In the genomic region with DNA sequence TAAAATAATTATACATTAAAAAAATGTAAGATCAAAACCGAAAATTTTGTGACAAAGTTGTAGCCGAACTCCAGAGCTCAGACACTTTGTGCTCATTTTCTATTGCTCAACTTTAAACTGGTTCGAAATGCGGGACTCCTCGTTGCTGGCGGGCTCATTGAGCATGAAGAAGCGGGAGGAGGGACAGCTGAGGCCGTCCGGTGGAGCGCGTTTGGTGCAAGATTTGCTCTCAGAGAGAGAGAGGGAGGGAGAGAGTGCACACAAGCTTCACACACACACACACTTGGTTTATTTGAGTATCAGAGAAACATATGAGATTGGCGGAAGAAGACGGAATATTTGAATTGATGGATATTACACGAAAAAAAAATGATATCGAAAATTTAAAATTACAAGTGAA, we compare ENCODE assay signal across 1 worm cellular context.
TF ChIP-seq lines count a peak whose summit lies in the region.

No protein-coding gene starts in this region.

TF ChIP-seq in whole organism, L4 larva, 104 proteins besides CTCF, POLR2A, EP300 and RAD21 (continued from another document):
- TF ChIP-seq mep-1 (tag; optimal IDR thresholded peaks at IDR 0.05; lab: Kevin White, UChicago) (peak; percentile 43), ceh-44 (GFP tag; IDR thresholded peaks at IDR 0.05; lab: Robert Waterston, UW) (no peak), mxl-3 (GFP tag; optimal IDR thresholded peaks at IDR 0.05; lab: Kevin White, UChicago) (no peak), madf-5 (GFP tag; IDR thresholded peaks at IDR 0.05; lab: Robert Waterston, UW) (no peak), mdt-29 (GFP tag; IDR thresholded peaks at IDR 0.05; lab: Robert Waterston, UW) (no peak), lin-13 (GFP tag; optimal IDR thresholded peaks at IDR 0.05; lab: Kevin White, UChicago) (no peak), snpc-4 (tag; optimal IDR thresholded peaks at IDR 0.05; lab: Kevin White, UChicago) (no peak), ZK337.2 (GFP tag; IDR thresholded peaks at IDR 0.05; lab: Robert Waterston, UW) (no peak), hlh-30 (tag; optimal IDR thresholded peaks at IDR 0.05; lab: Kevin White, UChicago; ENCODE audit: insufficient read depth) (peak; percentile 39), lin-15B (tag; optimal IDR thresholded peaks at IDR 0.05; lab: Kevin White, UChicago) (no peak), tag-97 (GFP tag; IDR thresholded peaks at IDR 0.05; lab: Robert Waterston, UW) (no peak), spr-3 (GFP tag; optimal IDR thresholded peaks at IDR 0.05; lab: Kevin White, UChicago) (no peak), lsy-2 (tag; optimal IDR thresholded peaks at IDR 0.05; lab: Kevin White, UChicago) (peak in 1 of 2 experiments; percentile 20), nhr-10 (tag; optimal IDR thresholded peaks at IDR 0.05; lab: Kevin White, UChicago) (no peak), dpl-1 (GFP tag; optimal IDR thresholded peaks at IDR 0.05; lab: Kevin White, UChicago) (peak; percentile 31), aha-1 (tag; lab: Kevin White, UChicago) (peak; percentile 99), nhr-11 (tag; optimal IDR thresholded peaks at IDR 0.05; lab: Kevin White, UChicago) (peak; percentile 7), nhr-6 (tag; optimal IDR thresholded peaks at IDR 0.05; lab: Kevin White, UChicago) (no peak), R02D3.7 (tag; optimal IDR thresholded peaks at IDR 0.05; lab: Kevin White, UChicago) (no peak), ces-1 (GFP tag; optimal IDR thresholded peaks at IDR 0.05; lab: Kevin White, UChicago) (no peak), set-16 (GFP tag; IDR thresholded peaks at IDR 0.05; lab: Robert Waterston, UW) (peak; percentile 73), mdl-1 (tag; optimal IDR thresholded peaks at IDR 0.05; lab: Kevin White, UChicago) (no peak), ctbp-1 (GFP tag; IDR thresholded peaks at IDR 0.05; lab: Robert Waterston, UW) (0 out of 2 replicates have a peak, but pooled peaks have one; percentile 17), daf-12 (tag; optimal IDR thresholded peaks at IDR 0.05; lab: Kevin White, UChicago) (no peak), nhr-102 (tag; optimal IDR thresholded peaks at IDR 0.05; lab: Kevin White, UChicago) (no peak), snpc-1.2 (GFP tag; IDR thresholded peaks at IDR 0.05; lab: Robert Waterston, UW) (no peak), hlh-11 (tag; optimal IDR thresholded peaks at IDR 0.05; lab: Kevin White, UChicago) (peak; percentile 66)
